Comparison of ENCODE assay signal across 1 fruit fly cellular context in the genomic region with DNA sequence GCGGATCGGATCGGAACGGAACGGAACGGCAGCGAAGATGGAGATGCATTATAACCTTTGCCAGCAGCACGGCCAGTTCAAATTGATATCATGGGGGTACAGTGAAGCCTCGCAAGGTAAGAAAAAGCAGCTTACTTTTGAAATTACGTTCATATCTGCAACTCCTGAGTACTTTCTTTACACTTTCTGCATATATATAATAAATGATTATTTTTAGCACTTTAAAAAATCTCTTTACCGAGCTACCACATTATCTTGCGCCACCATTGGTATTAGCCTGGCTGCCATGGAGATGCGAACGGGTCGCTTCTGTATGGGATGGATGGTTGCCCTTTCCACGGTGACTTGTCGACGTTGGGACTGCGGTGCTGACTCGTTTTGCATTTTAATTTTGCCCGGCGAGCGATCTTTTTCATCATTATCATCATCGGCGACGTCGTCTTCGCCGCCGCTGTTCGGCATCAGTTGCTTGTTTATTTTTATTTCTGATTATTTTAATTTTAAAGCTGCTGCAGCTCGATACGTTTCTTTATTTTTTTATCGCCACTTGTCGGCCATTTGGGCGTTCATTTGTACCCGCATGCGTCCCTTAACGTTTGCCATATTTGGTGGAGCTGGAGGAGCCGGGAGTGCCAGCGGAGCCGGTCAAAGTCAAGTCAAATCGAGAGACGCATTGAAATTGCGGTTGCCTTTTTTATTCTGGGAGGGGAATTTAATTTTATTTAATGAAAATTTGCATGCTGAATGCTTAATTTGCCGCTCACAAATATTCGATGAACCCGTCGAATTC.
A peak's percentile ranks its signal among the peaks of the same experiment; 100 is the strongest.
TF ChIP-seq lines count a peak whose summit lies in the region.

No protein-coding gene starts in this region.

TF ChIP-seq in whole organism, embryonic, 481 proteins besides CTCF, POLR2A, EP300 and RAD21 (continued from another document and continues in another):
- TF ChIP-seq CG12071 (GFP tag; optimal IDR thresholded peaks at IDR 0.05; lab: Kevin White, UChicago) = no peak
- no peak for TF ChIP-seq CG3847 (GFP tag; IDR thresholded peaks at IDR 0.05; lab: Robert Waterston, UW)
- TF ChIP-seq CG15601 (tag; optimal IDR thresholded peaks at IDR 0.05; lab: Kevin White, UChicago) = no peak
- TF ChIP-seq odd (GFP tag; optimal IDR thresholded peaks at IDR 0.05; lab: Kevin White, UChicago) = no peak
- no peak for TF ChIP-seq seq (GFP tag; IDR thresholded peaks at IDR 0.05; lab: Robert Waterston, UW)
- no peak for TF ChIP-seq CG6654 (GFP tag; optimal IDR thresholded peaks at IDR 0.05; lab: Kevin White, UChicago)
- peak; percentile 44 for TF ChIP-seq Sox102F (GFP tag; optimal IDR thresholded peaks at IDR 0.05; lab: Kevin White, UChicago)
- no peak for TF ChIP-seq CG31441 (GFP tag; IDR thresholded peaks at IDR 0.05; lab: Robert Waterston, UW)
- TF ChIP-seq HmgD (GFP tag; optimal IDR thresholded peaks at IDR 0.05; lab: Kevin White, UChicago) = no peak
- no peak for TF ChIP-seq dm (GFP tag; optimal IDR thresholded peaks at IDR 0.05; lab: Kevin White, UChicago)
- TF ChIP-seq CG34422 (GFP tag; IDR thresholded peaks at IDR 0.05; lab: Robert Waterston, UW) = no peak
- TF ChIP-seq lbe (GFP tag; optimal IDR thresholded peaks at IDR 0.05; lab: Kevin White, UChicago) = peak; percentile 91
- TF ChIP-seq run (tag; optimal IDR thresholded peaks at IDR 0.05; lab: Kevin White, UChicago) = no peak
- no peak for TF ChIP-seq CG6791 (GFP tag; IDR thresholded peaks at IDR 0.05; lab: Robert Waterston, UW; ENCODE audit: partially characterized antibody)
- TF ChIP-seq CG7839 (tag; optimal IDR thresholded peaks at IDR 0.05; lab: Kevin White, UChicago) = peak; percentile 34
- no peak for TF ChIP-seq az2 (GFP tag; optimal IDR thresholded peaks at IDR 0.05; lab: Kevin White, UChicago)
- TF ChIP-seq Tbp (GFP tag; optimal IDR thresholded peaks at IDR 0.05; lab: Kevin White, UChicago) = no peak
- no peak for TF ChIP-seq CG6689 (GFP tag; IDR thresholded peaks at IDR 0.05; lab: Robert Waterston, UW)
- no peak for TF ChIP-seq CG17612 (GFP tag; IDR thresholded peaks at IDR 0.05; lab: Robert Waterston, UW)
- no peak for TF ChIP-seq Dp (GFP tag; optimal IDR thresholded peaks at IDR 0.05; lab: Kevin White, UChicago)
- no peak for TF ChIP-seq CG17186 (GFP tag; optimal IDR thresholded peaks at IDR 0.05; lab: Kevin White, UChicago)
- no peak for TF ChIP-seq ems (GFP tag; optimal IDR thresholded peaks at IDR 0.05; lab: Kevin White, UChicago)
- peak; percentile 28 for TF ChIP-seq unpg (GFP tag; optimal IDR thresholded peaks at IDR 0.05; lab: Kevin White, UChicago)
- no peak for TF ChIP-seq inv (GFP tag; IDR thresholded peaks at IDR 0.05; lab: Robert Waterston, UW; ENCODE audit: partially characterized antibody)
- TF ChIP-seq HHEX (GFP tag; optimal IDR thresholded peaks at IDR 0.05; lab: Kevin White, UChicago) = no peak
- TF ChIP-seq Sry-δ (GFP tag; optimal IDR thresholded peaks at IDR 0.05; lab: Kevin White, UChicago) = no peak
- TF ChIP-seq CG3726 (GFP tag; IDR thresholded peaks at IDR 0.05; lab: Robert Waterston, UW) = no peak
- no peak for TF ChIP-seq CG42726 (GFP tag; IDR thresholded peaks at IDR 0.05; lab: Robert Waterston, UW; ENCODE audit: partially characterized antibody)
- TF ChIP-seq h (optimal IDR thresholded peaks at IDR 0.05; lab: Kevin White, UChicago) = no peak
- no peak for TF ChIP-seq H15 (GFP tag; IDR thresholded peaks at IDR 0.05; lab: Robert Waterston, UW)
- no peak for TF ChIP-seq caup (GFP tag; optimal IDR thresholded peaks at IDR 0.05; lab: Kevin White, UChicago; ENCODE audit: severe bottlenecking)
- no peak for TF ChIP-seq CG17568 (GFP tag; optimal IDR thresholded peaks at IDR 0.05; lab: Kevin White, UChicago)
- TF ChIP-seq tgo (GFP tag; IDR thresholded peaks at IDR 0.05; lab: Robert Waterston, UW) = 0 out of 3 replicates have a peak, but pooled peaks have one; percentile 26
- TF ChIP-seq CG7372 (GFP tag; IDR thresholded peaks at IDR 0.05; lab: Robert Waterston, UW) = no peak
- TF ChIP-seq CG7928 (GFP tag; optimal IDR thresholded peaks at IDR 0.05; lab: Kevin White, UChicago) = no peak
- no peak for TF ChIP-seq bab2 (GFP tag; optimal IDR thresholded peaks at IDR 0.05; lab: Kevin White, UChicago)
- TF ChIP-seq Aef1 (GFP tag; IDR thresholded peaks at IDR 0.05; lab: Robert Waterston, UW) = peak; percentile 48; the same call in 2 of the 3 replicates
- no peak for TF ChIP-seq CG2202 (tag; optimal IDR thresholded peaks at IDR 0.05; lab: Kevin White, UChicago)
- TF ChIP-seq mirr (GFP tag; optimal IDR thresholded peaks at IDR 0.05; lab: Kevin White, UChicago) = no peak
- peak; percentile 42 for TF ChIP-seq gem (tag; optimal IDR thresholded peaks at IDR 0.05; lab: Kevin White, UChicago)
- TF ChIP-seq D (optimal IDR thresholded peaks at IDR 0.05; lab: Kevin White, UChicago) = no peak
- no peak for TF ChIP-seq D (GFP tag; optimal IDR thresholded peaks at IDR 0.05; lab: Kevin White, UChicago)
- TF ChIP-seq emc (GFP tag; optimal IDR thresholded peaks at IDR 0.05; lab: Kevin White, UChicago) = no peak
- TF ChIP-seq CG33213 (GFP tag; optimal IDR thresholded peaks at IDR 0.05; lab: Kevin White, UChicago) = no peak
- no peak for TF ChIP-seq CG10147 (GFP tag; optimal IDR thresholded peaks at IDR 0.05; lab: Kevin White, UChicago)
- TF ChIP-seq crol (GFP tag; IDR thresholded peaks at IDR 0.05; lab: Robert Waterston, UW) = no peak
- TF ChIP-seq lab (GFP tag; optimal IDR thresholded peaks at IDR 0.05; lab: Kevin White, UChicago) = peak; percentile 38
- TF ChIP-seq ttk (GFP tag; IDR thresholded peaks at IDR 0.05; lab: Robert Waterston, UW) = no peak; the same call in none of the 2 replicates
- TF ChIP-seq CG4404 (GFP tag; IDR thresholded peaks at IDR 0.05; lab: Robert Waterston, UW) = no peak
- TF ChIP-seq CG7786 (GFP tag; optimal IDR thresholded peaks at IDR 0.05; lab: Kevin White, UChicago) = no peak
- no peak for TF ChIP-seq ewg (GFP tag; optimal IDR thresholded peaks at IDR 0.05; lab: Kevin White, UChicago)
- no peak for TF ChIP-seq ab (GFP tag; optimal IDR thresholded peaks at IDR 0.05; lab: Kevin White, UChicago)
- no peak for TF ChIP-seq abd-A (tag; optimal IDR thresholded peaks at IDR 0.05; lab: Kevin White, UChicago)
- no peak for TF ChIP-seq CG6854 (GFP tag; optimal IDR thresholded peaks at IDR 0.05; lab: Kevin White, UChicago)
- TF ChIP-seq hb (GFP tag; IDR thresholded peaks at IDR 0.05; lab: Robert Waterston, UW; ENCODE audit: partially characterized antibody) = no peak
- peak; percentile 29; the same call in 1 of the 2 replicates for TF ChIP-seq slbo (GFP tag; IDR thresholded peaks at IDR 0.05; lab: Robert Waterston, UW)
- TF ChIP-seq hkb (optimal IDR thresholded peaks at IDR 0.05; lab: Kevin White, UChicago) = no peak
- peak; percentile 57 for TF ChIP-seq hkb (GFP tag; IDR thresholded peaks at IDR 0.05; lab: Robert Waterston, UW)
- TF ChIP-seq CG3281 (GFP tag; optimal IDR thresholded peaks at IDR 0.05; lab: Kevin White, UChicago) = no peak
- no peak for TF ChIP-seq yki (optimal IDR thresholded peaks at IDR 0.05; lab: Kevin White, UChicago)
- TF ChIP-seq pan (optimal IDR thresholded peaks at IDR 0.05; lab: Kevin White, UChicago) = no peak
- peak in 1 of 2 experiments; percentile 75 for TF ChIP-seq pan (GFP tag; optimal IDR thresholded peaks at IDR 0.05 in 1 of 2, IDR thresholded peaks at IDR 0.05 in 1 of 2)
- no peak for TF ChIP-seq nau (GFP tag; optimal IDR thresholded peaks at IDR 0.05; lab: Kevin White, UChicago)
- no peak for TF ChIP-seq CG30431 (GFP tag; optimal IDR thresholded peaks at IDR 0.05; lab: Kevin White, UChicago)
- no peak for TF ChIP-seq stc (GFP tag; IDR thresholded peaks at IDR 0.05; lab: Robert Waterston, UW)
- TF ChIP-seq CG17328 (GFP tag; IDR thresholded peaks at IDR 0.05; lab: Robert Waterston, UW) = peak; percentile 57; the same call in 1 of the 2 replicates
- TF ChIP-seq Poxn (GFP tag; IDR thresholded peaks at IDR 0.05; lab: Robert Waterston, UW) = no peak
- TF ChIP-seq z (GFP tag; IDR thresholded peaks at IDR 0.05; lab: Robert Waterston, UW) = no peak
- TF ChIP-seq CG11247 (GFP tag; IDR thresholded peaks at IDR 0.05; lab: Robert Waterston, UW) = no peak
- no peak for TF ChIP-seq Dad (GFP tag; optimal IDR thresholded peaks at IDR 0.05; lab: Kevin White, UChicago)
- no peak for TF ChIP-seq twi (tag; optimal IDR thresholded peaks at IDR 0.05; lab: Kevin White, UChicago)
- TF ChIP-seq jing (GFP tag; optimal IDR thresholded peaks at IDR 0.05; lab: Kevin White, UChicago) = no peak
- TF ChIP-seq CrebB (tag; optimal IDR thresholded peaks at IDR 0.05; lab: Kevin White, UChicago) = no peak
- TF ChIP-seq CG2129 (GFP tag; IDR thresholded peaks at IDR 0.05; lab: Robert Waterston, UW; ENCODE audit: partially characterized antibody) = no peak
- TF ChIP-seq Rfx (GFP tag; IDR thresholded peaks at IDR 0.05; lab: Robert Waterston, UW) = no peak
- TF ChIP-seq CG13894 (tag; optimal IDR thresholded peaks at IDR 0.05; lab: Kevin White, UChicago) = no peak
- TF ChIP-seq CG6765 (GFP tag; optimal IDR thresholded peaks at IDR 0.05; lab: Kevin White, UChicago) = no peak
- peak; percentile 24 for TF ChIP-seq ind (GFP tag; optimal IDR thresholded peaks at IDR 0.05; lab: Kevin White, UChicago)
- TF ChIP-seq salm (tag; optimal IDR thresholded peaks at IDR 0.05; lab: Kevin White, UChicago) = no peak
- TF ChIP-seq sob (GFP tag; IDR thresholded peaks at IDR 0.05; lab: Robert Waterston, UW) = no peak
- no peak for TF ChIP-seq ssp (GFP tag; IDR thresholded peaks at IDR 0.05; lab: Robert Waterston, UW)
- no peak for TF ChIP-seq mam (GFP tag; optimal IDR thresholded peaks at IDR 0.05; lab: Kevin White, UChicago)
- TF ChIP-seq chn (GFP tag; optimal IDR thresholded peaks at IDR 0.05; lab: Kevin White, UChicago) = no peak
- TF ChIP-seq CG18619 (GFP tag; optimal IDR thresholded peaks at IDR 0.05; lab: Kevin White, UChicago) = no peak
- TF ChIP-seq Lpt (GFP tag; optimal IDR thresholded peaks at IDR 0.05; lab: Kevin White, UChicago) = no peak
- no peak for TF ChIP-seq Neu2 (GFP tag; optimal IDR thresholded peaks at IDR 0.05; lab: Kevin White, UChicago; ENCODE audit: borderline replicate concordance)
- TF ChIP-seq Dref (GFP tag; IDR thresholded peaks at IDR 0.05; lab: Robert Waterston, UW) = no peak
- TF ChIP-seq schlank (tag; optimal IDR thresholded peaks at IDR 0.05; lab: Kevin White, UChicago) = no peak
- TF ChIP-seq CG17359 (tag; optimal IDR thresholded peaks at IDR 0.05; lab: Kevin White, UChicago) = peak; percentile 33
- 0 out of 3 replicates have a peak, but pooled peaks have one; percentile 36 for TF ChIP-seq ase (GFP tag; IDR thresholded peaks at IDR 0.05; lab: Robert Waterston, UW)
- no peak for TF ChIP-seq her (GFP tag; optimal IDR thresholded peaks at IDR 0.05; lab: Kevin White, UChicago)
- TF ChIP-seq sima (GFP tag; optimal IDR thresholded peaks at IDR 0.05; lab: Kevin White, UChicago) = no peak
- no peak for TF ChIP-seq BEAF-32 (GFP tag; optimal IDR thresholded peaks at IDR 0.05; lab: Kevin White, UChicago)
- TF ChIP-seq maf-S (GFP tag; optimal IDR thresholded peaks at IDR 0.05; lab: Kevin White, UChicago) = no peak
- TF ChIP-seq CoRest (tag; optimal IDR thresholded peaks at IDR 0.05; lab: Kevin White, UChicago) = no peak
- TF ChIP-seq sens-2 (GFP tag; IDR thresholded peaks at IDR 0.05; lab: Robert Waterston, UW) = no peak
- TF ChIP-seq CG14050 (GFP tag; IDR thresholded peaks at IDR 0.05; lab: Robert Waterston, UW) = peak; percentile 21; the same call in 2 of the 3 replicates
- TF ChIP-seq pros (GFP tag; optimal IDR thresholded peaks at IDR 0.05; lab: Kevin White, UChicago) = no peak
- TF ChIP-seq da (GFP tag; optimal IDR thresholded peaks at IDR 0.05; lab: Kevin White, UChicago) = no peak
- no peak for TF ChIP-seq CG8281 (tag; optimal IDR thresholded peaks at IDR 0.05; lab: Kevin White, UChicago)
- no peak for TF ChIP-seq NK7.1 (GFP tag; optimal IDR thresholded peaks at IDR 0.05; lab: Kevin White, UChicago)
- TF ChIP-seq Hand (GFP tag; optimal IDR thresholded peaks at IDR 0.05; lab: Kevin White, UChicago) = no peak
- no peak for TF ChIP-seq Hsf (GFP tag; optimal IDR thresholded peaks at IDR 0.05; lab: Kevin White, UChicago)
- no peak for TF ChIP-seq chif (GFP tag; optimal IDR thresholded peaks at IDR 0.05; lab: Kevin White, UChicago)
- no peak for TF ChIP-seq dpn (GFP tag; optimal IDR thresholded peaks at IDR 0.05; lab: Kevin White, UChicago)
- no peak for TF ChIP-seq Hmr (GFP tag; optimal IDR thresholded peaks at IDR 0.05; lab: Kevin White, UChicago)
- no peak for TF ChIP-seq Xrp1 (GFP tag; IDR thresholded peaks at IDR 0.05; lab: Robert Waterston, UW)
- no peak for TF ChIP-seq cg (GFP tag; optimal IDR thresholded peaks at IDR 0.05; lab: Kevin White, UChicago)
- TF ChIP-seq luna (GFP tag; optimal IDR thresholded peaks at IDR 0.05; lab: Kevin White, UChicago) = no peak
- no peak for TF ChIP-seq Hr3 (GFP tag; optimal IDR thresholded peaks at IDR 0.05; lab: Kevin White, UChicago)
- TF ChIP-seq Gug (GFP tag; IDR thresholded peaks at IDR 0.05; lab: Robert Waterston, UW) = peak; percentile 14; the same call in 1 of the 4 replicates
- no peak for TF ChIP-seq BtbVII (GFP tag; optimal IDR thresholded peaks at IDR 0.05; lab: Kevin White, UChicago)
- TF ChIP-seq B-H2 (GFP tag; optimal IDR thresholded peaks at IDR 0.05; lab: Kevin White, UChicago) = no peak
- no peak for TF ChIP-seq CG1647 (GFP tag; optimal IDR thresholded peaks at IDR 0.05; lab: Kevin White, UChicago)
- TF ChIP-seq Optix (GFP tag; IDR thresholded peaks at IDR 0.05; lab: Robert Waterston, UW) = peak; percentile 42; the same call in 1 of the 3 replicates
- 0 out of 2 replicates have a peak, but pooled peaks have one; percentile 17 for TF ChIP-seq CG4730 (GFP tag; IDR thresholded peaks at IDR 0.05; lab: Robert Waterston, UW)
- no peak for TF ChIP-seq CG10654 (GFP tag; optimal IDR thresholded peaks at IDR 0.05; lab: Kevin White, UChicago)
- TF ChIP-seq hth (optimal IDR thresholded peaks at IDR 0.05; lab: Kevin White, UChicago) = no peak
- peak; percentile 65 for TF ChIP-seq row (GFP tag; IDR thresholded peaks at IDR 0.05; lab: Robert Waterston, UW)
- no peak for TF ChIP-seq CG15011 (GFP tag; optimal IDR thresholded peaks at IDR 0.05; lab: Kevin White, UChicago)
- TF ChIP-seq psq (GFP tag; optimal IDR thresholded peaks at IDR 0.05; lab: Kevin White, UChicago) = no peak
- TF ChIP-seq Dfd (GFP tag; optimal IDR thresholded peaks at IDR 0.05; lab: Kevin White, UChicago) = no peak
- no peak for TF ChIP-seq Pdp1 (GFP tag; optimal IDR thresholded peaks at IDR 0.05; lab: Kevin White, UChicago)
- TF ChIP-seq C15 (GFP tag; IDR thresholded peaks at IDR 0.05; lab: Robert Waterston, UW) = no peak
- TF ChIP-seq disco-r (GFP tag; optimal IDR thresholded peaks at IDR 0.05; lab: Kevin White, UChicago) = no peak
- TF ChIP-seq CG11504 (tag; optimal IDR thresholded peaks at IDR 0.05; lab: Kevin White, UChicago) = peak; percentile 50
- no peak for TF ChIP-seq vfl (GFP tag; optimal IDR thresholded peaks at IDR 0.05; lab: Kevin White, UChicago)
